Fruit fly (Drosophila melanogaster) whole organism, wandering third instar larva: Measurements from ENCODE around the gene CG8301.
A peak's percentile ranks its signal among the peaks of the same experiment; 100 is the strongest.

ENCODE experiments used
- Abd-B ChIP-seq: fragments of >200 bp; optimal IDR thresholded peaks from 2 replicates; lab custom pipeline; 2017; ENCODE audit warnings: missing biosample characterization, missing genetic modification characterization
- Dif ChIP-seq: fragments of 200-275, 200-300 bp; sonication (Bioruptor generic); optimal IDR thresholded peaks from 2 replicates; lab custom pipeline; 2018; ENCODE audit warnings: missing biosample characterization, missing genetic modification characterization; ENCODE audit not compliant: partially characterized antibody
- GATAd ChIP-seq: sonication (Bioruptor generic); optimal IDR thresholded peaks from 2 replicates; lab custom pipeline; 2016; ENCODE audit warnings: missing biosample characterization, missing genetic modification characterization
- Mio ChIP-seq: sonication (Bioruptor generic); optimal IDR thresholded peaks from 2 replicates; lab custom pipeline; 2016; ENCODE audit warnings: missing biosample characterization, missing genetic modification characterization
- N ChIP-seq: fragments of >200 bp; optimal IDR thresholded peaks from 2 replicates; lab custom pipeline; 2018; ENCODE audit warnings: missing biosample characterization, missing external identifiers, missing genetic modification characterization
- Rel ChIP-seq, 2 experiments: fragments of 200-800 bp; sonication (Bioruptor generic) in 1 of 2; optimal IDR thresholded peaks; 2 replicates in 1 of 2; 3 replicates in 1 of 2; lab custom pipeline; 2016 to 2019; ENCODE audit warnings: mild to moderate bottlenecking in 2 of 2, missing biosample characterization in 2 of 2, missing genetic modification characterization in 2 of 2, moderate library complexity in 1 of 2
- Sp1 ChIP-seq: fragments of 200-800 bp; sonication (Bioruptor generic); optimal IDR thresholded peaks from 3 replicates; lab custom pipeline; 2019; ENCODE audit warnings: missing biosample characterization, mild to moderate bottlenecking, missing genetic modification characterization, moderate library complexity
- Vsx2 ChIP-seq: fragments of 200-300, 225-300 bp; sonication (Bioruptor generic); optimal IDR thresholded peaks from 2 replicates; lab custom pipeline; 2018; ENCODE audit warnings: missing biosample characterization, missing genetic modification characterization; ENCODE audit not compliant: partially characterized antibody
- brk ChIP-seq: fragments of 200-800 bp; sonication (Bioruptor generic); optimal IDR thresholded peaks from 2 replicates; lab custom pipeline; 2016; ENCODE audit warnings: missing biosample characterization, mild to moderate bottlenecking, missing genetic modification characterization
- ey ChIP-seq: fragments of 200-800 bp; sonication (Bioruptor generic); optimal IDR thresholded peaks from 2 replicates; lab custom pipeline; 2016; ENCODE audit warnings: missing biosample characterization, missing genetic modification characterization
- h ChIP-seq: fragments of 200-800 bp; sonication (Bioruptor generic); optimal IDR thresholded peaks from 3 replicates; lab custom pipeline; 2016; ENCODE audit warnings: missing biosample characterization, mild to moderate bottlenecking, missing genetic modification characterization
- lola ChIP-seq: fragments of >200 bp; optimal IDR thresholded peaks from 2 replicates; lab custom pipeline; 2017; ENCODE audit warnings: missing biosample characterization, missing genetic modification characterization
- pan ChIP-seq: fragments of >200 bp; optimal IDR thresholded peaks from 2 replicates; lab custom pipeline; 2017
- tai ChIP-seq: sonication (Bioruptor generic); optimal IDR thresholded peaks from 2 replicates; lab custom pipeline; 2016; ENCODE audit warnings: missing biosample characterization, missing genetic modification characterization
- usp ChIP-seq: fragments of >200 bp; optimal IDR thresholded peaks from 2 replicates; lab custom pipeline; 2017; ENCODE audit warnings: missing biosample characterization, missing genetic modification characterization

The CG8301 gene

dm6 chr3R:9631564-9631963 is 50.5 kb downstream of the CG8301 start, which contains the start of gene SpdS:
TSS of gene SpdS (plus strand) at chr3R:9631641.
- TF ChIP-seq brk (GFP tag; lab: Kevin White, UChicago) (no peak), GATAd (GFP tag; lab: Kevin White, UChicago) (no peak), Dif (no peak), Rel (GFP tag; optimal IDR thresholded peaks at IDR 0.05; lab: Kevin White, UChicago) (no peak), Rel (tag; optimal IDR thresholded peaks at IDR 0.05; lab: Kevin White, UChicago) (peak; percentile 48)
- TF ChIP-seq, all 38 proteins: peak for 1

dm6 chr3R:9632110-9632921 is 51.2 kb downstream of the CG8301 start:
- TF ChIP-seq N (GFP tag; lab: Kevin White, UChicago) (no peak), Vsx2 (GFP tag; lab: Kevin White, UChicago) (no peak), Sp1 (GFP tag; lab: Kevin White, UChicago) (no peak), lola (GFP tag; lab: Kevin White, UChicago) (no peak), Abd-B (GFP tag; lab: Kevin White, UChicago) (no peak), pan (lab: Kevin White, UChicago) (no peak), usp (GFP tag; lab: Kevin White, UChicago) (no peak), Mio (GFP tag; lab: Kevin White, UChicago) (no peak), tai (no peak), brk (GFP tag; lab: Kevin White, UChicago) (no peak), h (GFP tag; lab: Kevin White, UChicago) (no peak), Rel (GFP tag; optimal IDR thresholded peaks at IDR 0.05; lab: Kevin White, UChicago) (no peak), Rel (tag; optimal IDR thresholded peaks at IDR 0.05; lab: Kevin White, UChicago) (no peak), ey (GFP tag; lab: Kevin White, UChicago) (no peak)
- TF ChIP-seq, all 38 proteins: peak for 0
